Fruit fly (Drosophila melanogaster) whole organism, embryonic: Measurements from ENCODE around the gene Nph.
A peak's percentile ranks its signal among the peaks of the same experiment; 100 is the strongest.

ENCODE experiments used
- Atf6 ChIP-seq: fragments of 200-800 bp; sonication (Bioruptor generic); IDR thresholded peaks from 2 replicates; pipeline ENCODE4 v1.3.6; 2022; ENCODE audit warnings: missing biosample characterization, missing genetic modification characterization
- CG10147 ChIP-seq: fragments of 200-800 bp; sonication (Bioruptor generic); optimal IDR thresholded peaks from 2 replicates; lab custom pipeline; 2019; ENCODE audit warnings: missing biosample characterization, mild to moderate bottlenecking, missing genetic modification characterization, moderate library complexity
- CG10366 ChIP-seq: fragments of 200-800 bp; sonication (Bioruptor generic); IDR thresholded peaks from 2 replicates; pipeline ENCODE4 v1.3.6; 2022; ENCODE audit warnings: missing biosample characterization, missing genetic modification characterization
- CG10543 ChIP-seq: fragments of 200-800 bp; sonication (Bioruptor generic); optimal IDR thresholded peaks from 3 replicates; lab custom pipeline; 2017; ENCODE audit warnings: missing biosample characterization, mild to moderate bottlenecking, missing genetic modification characterization, moderate library complexity
- CG12071 ChIP-seq: fragments of 200-800 bp; sonication (Bioruptor generic); optimal IDR thresholded peaks from 3 replicates; lab custom pipeline; 2018; ENCODE audit warnings: missing biosample characterization, mild to moderate bottlenecking, missing genetic modification characterization
- CG12769 ChIP-seq: fragments of 200-800 bp; sonication (Bioruptor generic); optimal IDR thresholded peaks from 2 replicates; lab custom pipeline; 2019; ENCODE audit warnings: missing biosample characterization, mild to moderate bottlenecking, missing genetic modification characterization, moderate library complexity
- CG13775 ChIP-seq: fragments of 200-800 bp; sonication (Bioruptor generic); optimal IDR thresholded peaks from 3 replicates; lab custom pipeline; 2017; ENCODE audit warnings: missing biosample characterization, mild to moderate bottlenecking, missing genetic modification characterization
- CG17359 ChIP-seq: fragments of 200-800 bp; sonication (Bioruptor generic); optimal IDR thresholded peaks from 3 replicates; lab custom pipeline; 2018; ENCODE audit warnings: missing biosample characterization, mild to moderate bottlenecking, missing genetic modification characterization, moderate library complexity
- CG17612 ChIP-seq: fragments of 200-800 bp; sonication (Bioruptor generic); IDR thresholded peaks from 2 replicates; pipeline ENCODE4 v1.3.6; 2022; ENCODE audit warnings: missing biosample characterization, missing genetic modification characterization
- CG18764 ChIP-seq: fragments of 200-800 bp; sonication (Bioruptor generic); optimal IDR thresholded peaks from 3 replicates; lab custom pipeline; 2016; ENCODE audit warnings: missing biosample characterization, missing genetic modification characterization
- CG3065 ChIP-seq: fragments of 200-800 bp; sonication (Bioruptor generic); optimal IDR thresholded peaks from 2 replicates; lab custom pipeline; 2016; ENCODE audit warnings: missing biosample characterization, missing genetic modification characterization
- CG31388 ChIP-seq: fragments of 200-800 bp; sonication (Bioruptor generic); optimal IDR thresholded peaks from 2 replicates; lab custom pipeline; 2016; ENCODE audit warnings: missing biosample characterization, missing genetic modification characterization
- CG31441 ChIP-seq: fragments of 200-800 bp; sonication (Bioruptor generic); IDR thresholded peaks from 2 replicates; pipeline ENCODE4 v1.3.6; 2022; ENCODE audit warnings: missing biosample characterization, missing genetic modification characterization
- CG32532 ChIP-seq: fragments of 200-800 bp; sonication (Bioruptor generic); IDR thresholded peaks from 2 replicates; pipeline ENCODE4 v1.3.6; 2022; ENCODE audit warnings: missing biosample characterization, missing genetic modification characterization
- CG3726 ChIP-seq: fragments of 200-800 bp; sonication (Bioruptor generic); IDR thresholded peaks from 3 replicates; pipeline ENCODE4, ENCODE4 v1.3.6; 2022; ENCODE audit warnings: missing biosample characterization, missing genetic modification characterization
- CG4730 ChIP-seq: fragments of 200-800 bp; sonication (Bioruptor generic); IDR thresholded peaks from 2 replicates; pipeline ENCODE4 v1.3.6; 2022; ENCODE audit warnings: missing biosample characterization, missing genetic modification characterization
- CG4820 ChIP-seq: fragments of 200-800 bp; sonication (Bioruptor generic); optimal IDR thresholded peaks from 3 replicates; lab custom pipeline; 2016; ENCODE audit warnings: missing biosample characterization, missing genetic modification characterization
- CG4854 ChIP-seq: fragments of 200-800 bp; sonication (Bioruptor generic); optimal IDR thresholded peaks from 2 replicates; lab custom pipeline; 2016; ENCODE audit warnings: missing biosample characterization, missing genetic modification characterization, inconsistent platforms
- CG5953 ChIP-seq: fragments of 200-800 bp; sonication (Bioruptor generic); IDR thresholded peaks from 2 replicates; pipeline ENCODE4 v1.3.6; 2022; ENCODE audit warnings: missing biosample characterization, missing genetic modification characterization
- CG6254 ChIP-seq: fragments of 200-800 bp; sonication (Bioruptor generic); optimal IDR thresholded peaks from 3 replicates; lab custom pipeline; 2017; ENCODE audit warnings: mild to moderate bottlenecking, missing biosample characterization, missing genetic modification reagents, missing genetic modification characterization
- CG7987 ChIP-seq: fragments of 200-800 bp; sonication (Bioruptor generic); optimal IDR thresholded peaks from 2 replicates; lab custom pipeline; 2018; ENCODE audit warnings: missing biosample characterization, mild to moderate bottlenecking, missing genetic modification characterization, moderate library complexity
- CG8281 ChIP-seq: fragments of 200-800 bp; sonication (Bioruptor generic); optimal IDR thresholded peaks from 2 replicates; lab custom pipeline; 2018; ENCODE audit warnings: missing biosample characterization, mild to moderate bottlenecking, missing genetic modification characterization, moderate library complexity
- CG8290 ChIP-seq, 3 experiments: fragments of 200-800 bp; sonication (Bioruptor generic); optimal IDR thresholded peaks; 2 replicates each; lab custom pipeline; 2016 to 2019; ENCODE audit warnings: missing biosample characterization in 3 of 3, missing genetic modification characterization in 3 of 3, mild to moderate bottlenecking in 2 of 3, moderate library complexity in 1 of 3
- CG8765 ChIP-seq: fragments of 200-800 bp; sonication (Bioruptor generic); IDR thresholded peaks from 2 replicates; pipeline ENCODE4 v1.3.6; 2022; ENCODE audit warnings: missing biosample characterization, missing genetic modification characterization
- Deaf1 ChIP-seq: fragments of 200-800 bp; optimal IDR thresholded peaks from 3 replicates; lab custom pipeline; 2019; ENCODE audit warnings: missing biosample characterization, mild to moderate bottlenecking, missing genetic modification characterization, moderate library complexity
- Doc2 ChIP-seq: fragments of 200-800 bp; sonication (Bioruptor generic); IDR thresholded peaks from 2 replicates; pipeline ENCODE4 v1.3.6; 2022; ENCODE audit warnings: missing biosample characterization, missing genetic modification characterization
- Ets65A ChIP-seq: fragments of 200-800 bp; sonication (Bioruptor generic); peaks from one replicate; lab custom pipeline; 2016; ENCODE audit warnings: missing biosample characterization, missing genetic modification characterization
- HLHmδ ChIP-seq: fragments of 200-800 bp; sonication (Bioruptor generic); optimal IDR thresholded peaks from 2 replicates; lab custom pipeline; 2018; ENCODE audit warnings: missing biosample characterization, mild to moderate bottlenecking, missing genetic modification characterization, moderate library complexity
- Myb ChIP-seq: fragments of 200-800 bp; sonication (Bioruptor generic); optimal IDR thresholded peaks from 2 replicates; lab custom pipeline; 2016; ENCODE audit warnings: missing biosample characterization, missing genetic modification characterization
- NC2β ChIP-seq: fragments of 200-800 bp; sonication (Bioruptor generic); optimal IDR thresholded peaks from 2 replicates; lab custom pipeline; 2016; ENCODE audit warnings: missing biosample characterization, missing genetic modification characterization
- NFAT ChIP-seq: fragments of 200-800 bp; sonication (Bioruptor generic); IDR thresholded peaks from 2 replicates; pipeline ENCODE4 v1.3.6; 2022; ENCODE audit warnings: missing biosample characterization, missing genetic modification characterization
- Nf-YB ChIP-seq: fragments of 200-800 bp; sonication (Bioruptor generic); optimal IDR thresholded peaks from 3 replicates; lab custom pipeline; 2019; ENCODE audit warnings: missing biosample characterization, mild to moderate bottlenecking, missing genetic modification characterization, moderate library complexity
- Rfx ChIP-seq: fragments of 200-800 bp; sonication (Bioruptor generic); IDR thresholded peaks from 2 replicates; pipeline ENCODE4 v1.3.6; 2022; ENCODE audit warnings: missing biosample characterization, missing genetic modification characterization
- Scr ChIP-seq: fragments of 200-800 bp; sonication (Bioruptor generic); IDR thresholded peaks from 2 replicates; pipeline ENCODE4 v1.3.6; 2022; ENCODE audit warnings: missing biosample characterization, missing genetic modification characterization; ENCODE audit not compliant: partially characterized antibody
- Ssrp ChIP-seq: fragments of 200-800 bp; sonication (Bioruptor generic); optimal IDR thresholded peaks from 2 replicates; lab custom pipeline; 2018; ENCODE audit warnings: missing biosample characterization, mild to moderate bottlenecking, missing genetic modification characterization, moderate library complexity
- ara ChIP-seq: fragments of 200-800 bp; sonication (Bioruptor generic); IDR thresholded peaks from 2 replicates; pipeline ENCODE4 v1.3.6; 2022; ENCODE audit warnings: missing biosample characterization, missing genetic modification characterization
- ase ChIP-seq: fragments of 200-800 bp; sonication (Bioruptor generic); IDR thresholded peaks from 3 replicates; pipeline ENCODE4 v1.3.6; 2022; ENCODE audit warnings: missing biosample characterization, missing genetic modification characterization
- bab2 ChIP-seq: fragments of 200-800 bp; sonication (Bioruptor generic); optimal IDR thresholded peaks from 2 replicates; lab custom pipeline; 2016; ENCODE audit warnings: missing biosample characterization, missing genetic modification characterization
- bbx ChIP-seq: fragments of 200-800 bp; sonication (Bioruptor generic); IDR thresholded peaks from 2 replicates; pipeline ENCODE4 v1.3.6; 2022; ENCODE audit warnings: missing biosample characterization, missing genetic modification characterization; ENCODE audit not compliant: partially characterized antibody
- bowl ChIP-seq: fragments of 200-800 bp; sonication (Bioruptor generic); IDR thresholded peaks from 2 replicates; pipeline ENCODE4 v1.3.6; 2022; ENCODE audit warnings: missing biosample characterization, missing genetic modification characterization
- chif ChIP-seq, 2 experiments: fragments of 200-800 bp; sonication (Bioruptor generic); optimal IDR thresholded peaks; 3 replicates each; lab custom pipeline; 2016; ENCODE audit warnings: missing biosample characterization in 2 of 2, missing genetic modification characterization in 2 of 2
- chinmo ChIP-seq: fragments of 200-800 bp; sonication (Bioruptor generic); IDR thresholded peaks from 4 replicates; pipeline ENCODE4 v1.3.6; 2022; ENCODE audit warnings: missing biosample characterization, missing genetic modification characterization; ENCODE audit not compliant: partially characterized antibody
- hkb ChIP-seq, 2 experiments: fragments of 200-800 bp in 1 of 2; fragments of >200 bp in 1 of 2; sonication (Bioruptor generic) in 1 of 2; IDR thresholded peaks in 1 of 2; optimal IDR thresholded peaks in 1 of 2; 2 replicates each; pipeline versions ENCODE4 v1.3.6 to Lab custom; 2017 to 2022; ENCODE audit warnings: missing biosample characterization in 1 of 2, missing genetic modification characterization in 1 of 2
- lmd ChIP-seq: fragments of 200-800 bp; sonication (Bioruptor generic); IDR thresholded peaks from 2 replicates; pipeline ENCODE4 v1.3.6; 2022; ENCODE audit warnings: missing biosample characterization, missing genetic modification characterization
- sd ChIP-seq: fragments of 200-800 bp; sonication (Bioruptor generic); optimal IDR thresholded peaks from 3 replicates; lab custom pipeline; 2018; ENCODE audit warnings: missing biosample characterization, mild to moderate bottlenecking, missing genetic modification characterization, moderate library complexity
- sisA ChIP-seq: fragments of 200-800 bp; sonication (Bioruptor generic); IDR thresholded peaks from 2 replicates; pipeline ENCODE4 v1.3.6; 2022; ENCODE audit warnings: missing biosample characterization, missing genetic modification characterization
- sqz ChIP-seq: fragments of 200-800 bp; sonication (Bioruptor generic); optimal IDR thresholded peaks from 3 replicates; lab custom pipeline; 2018; ENCODE audit warnings: missing biosample characterization, mild to moderate bottlenecking, missing genetic modification characterization
- sr ChIP-seq: fragments of 200-800 bp; sonication (Bioruptor generic); IDR thresholded peaks from 3 replicates; pipeline ENCODE4 v1.3.6; 2022; ENCODE audit warnings: missing biosample characterization, missing genetic modification characterization
- zen ChIP-seq: fragments of 200-800 bp; sonication (Bioruptor generic); optimal IDR thresholded peaks from 3 replicates; lab custom pipeline; 2018; ENCODE audit warnings: missing biosample characterization, mild to moderate bottlenecking, missing genetic modification characterization, moderate library complexity

The Nph gene

dm6 chr3R:30051933-30052332 is 47.3 kb upstream of the Nph start, which contains the start of gene CG15528:
Gene CG15528, minus strand, starts transcription at chr3R:30052112.
- TF ChIP-seq HLHmδ (GFP tag; lab: Kevin White, UChicago): no peak
- TF ChIP-seq CG5953 (GFP tag; lab: Robert Waterston, UW): no peak
- TF ChIP-seq CG10147 (GFP tag; lab: Kevin White, UChicago): no peak
- no peak for TF ChIP-seq CG12071 (GFP tag; lab: Kevin White, UChicago)
- TF ChIP-seq CG8765 (GFP tag; lab: Robert Waterston, UW): no peak
- TF ChIP-seq CG4730 (GFP tag; lab: Robert Waterston, UW): no peak
- TF ChIP-seq Scr (GFP tag; lab: Robert Waterston, UW): 0 out of 2 replicates have a peak, but pooled peaks have one; percentile 5
- peak; percentile 43 for TF ChIP-seq CG12769
- TF ChIP-seq CG10543 (GFP tag; lab: Kevin White, UChicago): peak; percentile 1
- TF ChIP-seq CG3065 (GFP tag; lab: Kevin White, UChicago): no peak
- no peak for TF ChIP-seq hkb (optimal IDR thresholded peaks at IDR 0.05; lab: Kevin White, UChicago)
- TF ChIP-seq hkb (GFP tag; IDR thresholded peaks at IDR 0.05; lab: Robert Waterston, UW): no peak
- TF ChIP-seq CG10366: no peak
- no peak for TF ChIP-seq NFAT (GFP tag; lab: Robert Waterston, UW)
- TF ChIP-seq Ets65A (GFP tag; lab: Kevin White, UChicago): peak; percentile 70
- TF ChIP-seq sisA (GFP tag; lab: Robert Waterston, UW): no peak
- no peak for TF ChIP-seq Myb (GFP tag; lab: Kevin White, UChicago)
- TF ChIP-seq CG31441 (GFP tag; lab: Robert Waterston, UW): no peak
- TF ChIP-seq chif (GFP tag; optimal IDR thresholded peaks at IDR 0.05; lab: Kevin White, UChicago): no peak
- peak; percentile 16; the same call in 1 of the 2 replicates for TF ChIP-seq Atf6 (GFP tag; lab: Robert Waterston, UW)
- TF ChIP-seq Doc2 (GFP tag; lab: Robert Waterston, UW): no peak
- peak; percentile 58; the same call in 2 of the 3 replicates for TF ChIP-seq sr (GFP tag; lab: Robert Waterston, UW)
- no peak for TF ChIP-seq NC2β (GFP tag; lab: Kevin White, UChicago)
- TF ChIP-seq bbx (GFP tag; lab: Robert Waterston, UW): peak; percentile 18; the same call in 1 of the 2 replicates
- no peak for TF ChIP-seq CG4820
- no peak for TF ChIP-seq CG18764 (GFP tag; lab: Kevin White, UChicago)
- TF ChIP-seq CG3726 (GFP tag; lab: Robert Waterston, UW): no peak
- no peak for TF ChIP-seq CG13775 (GFP tag; lab: Kevin White, UChicago)
- TF ChIP-seq CG7987: peak; percentile 12
- no peak for TF ChIP-seq CG8290 (GFP tag; optimal IDR thresholded peaks at IDR 0.05; lab: Kevin White, UChicago)
- peak in 1 of 2 experiments; percentile 4 for TF ChIP-seq CG8290 (tag; optimal IDR thresholded peaks at IDR 0.05; lab: Kevin White, UChicago)
- 0 out of 4 replicates have a peak, but pooled peaks have one; percentile 41 for TF ChIP-seq chinmo
- no peak for TF ChIP-seq lmd (GFP tag; lab: Robert Waterston, UW)
- no peak for TF ChIP-seq sqz (GFP tag; lab: Kevin White, UChicago)
- TF ChIP-seq CG32532 (GFP tag; lab: Robert Waterston, UW): 0 out of 2 replicates have a peak, but pooled peaks have one; percentile 7
- no peak for TF ChIP-seq Nf-YB (GFP tag; lab: Kevin White, UChicago)
- peak; percentile 71 for TF ChIP-seq Deaf1 (tag; lab: Kevin White, UChicago)
- TF ChIP-seq CG6254 (GFP tag; lab: Kevin White, UChicago): no peak
- peak; percentile 88 for TF ChIP-seq sd (tag; lab: Kevin White, UChicago)
- no peak for TF ChIP-seq CG8281 (tag; lab: Kevin White, UChicago)

dm6 chr3R:30050448-30050847 is 45.8 kb upstream of the Nph start:
- TF ChIP-seq CG31388 (GFP tag; lab: Kevin White, UChicago) (no peak), Doc2 (GFP tag; lab: Robert Waterston, UW) (no peak), CG8290 (GFP tag; optimal IDR thresholded peaks at IDR 0.05; lab: Kevin White, UChicago) (no peak), CG8290 (tag; optimal IDR thresholded peaks at IDR 0.05; lab: Kevin White, UChicago) (peak in 1 of 2 experiments; percentile 26), ase (GFP tag; lab: Robert Waterston, UW) (no peak), lmd (GFP tag; lab: Robert Waterston, UW) (no peak), CG4854 (no peak), ara (GFP tag; lab: Robert Waterston, UW) (no peak), CG17359 (tag; lab: Kevin White, UChicago) (no peak), bbx (GFP tag; lab: Robert Waterston, UW) (no peak), Ssrp (tag; lab: Kevin White, UChicago) (no peak), bab2 (GFP tag; lab: Kevin White, UChicago) (no peak), zen (tag; lab: Kevin White, UChicago) (no peak), bowl (no peak), Rfx (0 out of 2 replicates have a peak, but pooled peaks have one; percentile 15), CG17612 (peak; percentile 42; the same call in 1 of the 2 replicates)
